Worm (Caenorhabditis elegans) whole organism, L1 larva: Measurements from ENCODE around the gene C34C12.7.

ENCODE experiments used
- C16A3.4 ChIP-seq: fragments of 150-350 bp; optimal IDR thresholded peaks from 2 replicates; lab custom pipeline; 2014; ENCODE audit warnings: missing biosample characterization, missing genetic modification characterization
- F16B12.6 ChIP-seq: fragments of 150-350 bp; optimal IDR thresholded peaks from 2 replicates; lab custom pipeline; 2014; ENCODE audit warnings: missing biosample characterization, missing genetic modification characterization
- aha-1 ChIP-seq: fragments of 150-350 bp; optimal IDR thresholded peaks from 2 replicates; lab custom pipeline; 2014; ENCODE audit warnings: missing biosample characterization, missing genetic modification characterization
- aly-2 ChIP-seq: fragments of 150-350 bp; optimal IDR thresholded peaks from 2 replicates; lab custom pipeline; 2014; ENCODE audit warnings: missing biosample characterization, missing genetic modification characterization
- blmp-1 ChIP-seq: fragments of 150-350 bp; optimal IDR thresholded peaks from 2 replicates; lab custom pipeline; 2014; ENCODE audit warnings: missing biosample characterization, missing genetic modification characterization
- dsc-1 ChIP-seq: sonication (generic microtip); optimal IDR thresholded peaks from 2 replicates; lab custom pipeline; 2016; ENCODE audit warnings: mild to moderate bottlenecking, missing genetic modification characterization, missing compliant biosample characterization
- efl-1 ChIP-seq, 4 experiments: fragments of 150-350 bp; optimal IDR thresholded peaks in 3 of 4; peaks in 1 of 4; 1 replicate in 1 of 4; 2 replicates in 3 of 4; lab custom pipeline; 2014; ENCODE audit warnings: missing biosample characterization in 2 of 4, missing genetic modification characterization in 2 of 4, missing genetic modification reagents in 2 of 4
- efl-3 ChIP-seq: fragments of 200-800 bp; sonication (Bioruptor generic); optimal IDR thresholded peaks from 2 replicates; lab custom pipeline; 2018; ENCODE audit warnings: mild to moderate bottlenecking, missing genetic modification characterization, missing compliant biosample characterization
- egl-13 ChIP-seq: sonication (generic microtip); optimal IDR thresholded peaks from 2 replicates; lab custom pipeline; 2016; ENCODE audit warnings: missing genotype, missing genetic modification reagents, missing genetic modification characterization, missing compliant biosample characterization
- egl-27 ChIP-seq, 2 experiments: fragments of 150-350 bp in 1 of 2; sonication (generic microtip); optimal IDR thresholded peaks; 3 replicates each; lab custom pipeline; 2017 to 2018; ENCODE audit warnings: missing biosample characterization in 2 of 2, missing genetic modification characterization in 2 of 2, missing genetic modification reagents in 2 of 2
- elt-3 ChIP-seq, 6 experiments: fragments of 150-350 bp in 1 of 6; sonication (generic microtip); optimal IDR thresholded peaks; 2 replicates each; lab custom pipeline; 2017 to 2018; ENCODE audit warnings: missing biosample characterization in 6 of 6, missing genetic modification characterization in 6 of 6, inconsistent platforms in 1 of 6
- fkh-4 ChIP-seq: sonication (generic microtip); optimal IDR thresholded peaks from 2 replicates; lab custom pipeline; 2016; ENCODE audit warnings: missing compliant biosample characterization, missing genetic modification characterization, borderline replicate concordance
- fkh-8 ChIP-seq: sonication (generic microtip); optimal IDR thresholded peaks from 2 replicates; lab custom pipeline; 2016; ENCODE audit warnings: mild to moderate bottlenecking, missing genetic modification characterization, missing compliant biosample characterization
- lin-14 ChIP-seq: fragments of 200-800 bp; sonication (Bioruptor generic); optimal IDR thresholded peaks from 2 replicates; lab custom pipeline; 2018; ENCODE audit warnings: mild to moderate bottlenecking, missing genetic modification characterization, moderate library complexity, missing compliant biosample characterization
- mdl-1 ChIP-seq, 2 experiments: fragments of 150-350 bp; optimal IDR thresholded peaks; 2 replicates each; lab custom pipeline; 2014 to 2017; ENCODE audit warnings: missing biosample characterization in 2 of 2, missing genetic modification characterization in 2 of 2, inconsistent platforms in 1 of 2
- mep-1 ChIP-seq: fragments of 150-350 bp; optimal IDR thresholded peaks from 2 replicates; lab custom pipeline; 2014; ENCODE audit warnings: missing biosample characterization, missing genetic modification characterization
- nhr-19 ChIP-seq: fragments of 200-800 bp; sonication (Bioruptor generic); conservative IDR thresholded peaks from 2 replicates; pipeline ENCODE4 v1.3.6; 2022; ENCODE audit warnings: missing genetic modification characterization, missing compliant biosample characterization
- nhr-20 ChIP-seq: sonication (generic microtip); optimal IDR thresholded peaks from 2 replicates; lab custom pipeline; 2016; ENCODE audit warnings: mild to moderate bottlenecking, missing genetic modification characterization, missing compliant biosample characterization
- nhr-77 ChIP-seq: fragments of 150-350 bp; optimal IDR thresholded peaks from 2 replicates; lab custom pipeline; 2014; ENCODE audit warnings: missing biosample characterization, missing genetic modification characterization
- nhr-85 ChIP-seq: sonication (generic microtip); peaks from one replicate; lab custom pipeline; 2016; ENCODE audit warnings: missing genetic modification characterization, inconsistent platforms, missing compliant biosample characterization
- nhr-90 ChIP-seq: sonication (generic microtip); optimal IDR thresholded peaks from 2 replicates; lab custom pipeline; 2016; ENCODE audit warnings: mild to moderate bottlenecking, missing genetic modification characterization, missing compliant biosample characterization; ENCODE audit not compliant: poor library complexity
- rnt-1 ChIP-seq: sonication (generic microtip); optimal IDR thresholded peaks from 2 replicates; lab custom pipeline; 2016; ENCODE audit warnings: mild to moderate bottlenecking, missing genetic modification characterization, moderate library complexity, missing compliant biosample characterization
- skn-1 ChIP-seq: fragments of 150-350 bp; optimal IDR thresholded peaks from 2 replicates; lab custom pipeline; 2014; ENCODE audit warnings: missing biosample characterization, missing genetic modification characterization
- snu-23 ChIP-seq: sonication (generic microtip); optimal IDR thresholded peaks from 2 replicates; lab custom pipeline; 2016; ENCODE audit warnings: missing genetic modification characterization, missing compliant biosample characterization
- sox-4 ChIP-seq: sonication (generic microtip); optimal IDR thresholded peaks from 2 replicates; lab custom pipeline; 2016; ENCODE audit warnings: missing genetic modification characterization, missing compliant biosample characterization
- sup-37 ChIP-seq: fragments of 200-800 bp; sonication (Bioruptor generic); optimal IDR thresholded peaks from 2 replicates; lab custom pipeline; 2018; ENCODE audit warnings: mild to moderate bottlenecking, missing genetic modification characterization, missing compliant biosample characterization
- tbx-2 ChIP-seq: sonication (generic microtip); optimal IDR thresholded peaks from 2 replicates; lab custom pipeline; 2016; ENCODE audit warnings: missing genetic modification characterization, missing compliant biosample characterization
- tlp-1 ChIP-seq: fragments of 150-350 bp; optimal IDR thresholded peaks from 2 replicates; lab custom pipeline; 2014; ENCODE audit warnings: missing biosample characterization, missing genetic modification characterization
- unc-130 ChIP-seq: fragments of 150-350 bp; optimal IDR thresholded peaks from 2 replicates; lab custom pipeline; 2017; ENCODE audit warnings: missing biosample characterization, missing genetic modification characterization, inconsistent platforms
- unc-30 ChIP-seq: sonication (generic microtip); optimal IDR thresholded peaks from 2 replicates; lab custom pipeline; 2017; ENCODE audit warnings: missing biosample characterization, missing genetic modification characterization
- unc-86 ChIP-seq: sonication (generic microtip); optimal IDR thresholded peaks from 2 replicates; lab custom pipeline; 2016; ENCODE audit warnings: missing genetic modification characterization, missing compliant biosample characterization
- vab-15 ChIP-seq: sonication (generic microtip); optimal IDR thresholded peaks from 2 replicates; lab custom pipeline; 2017; ENCODE audit warnings: missing genotype, mild to moderate bottlenecking, missing genetic modification characterization, missing compliant biosample characterization
- xbp-1 ChIP-seq: sonication (generic microtip); optimal IDR thresholded peaks from 2 replicates; lab custom pipeline; 2016; ENCODE audit warnings: missing genetic modification characterization, missing compliant biosample characterization
- zip-4 ChIP-seq: fragments of 200-800 bp; sonication (Bioruptor generic); optimal IDR thresholded peaks from 2 replicates; lab custom pipeline; 2018; ENCODE audit warnings: mild to moderate bottlenecking, missing genetic modification characterization, moderate library complexity, missing compliant biosample characterization

Gene C34C12.7

DNA sequence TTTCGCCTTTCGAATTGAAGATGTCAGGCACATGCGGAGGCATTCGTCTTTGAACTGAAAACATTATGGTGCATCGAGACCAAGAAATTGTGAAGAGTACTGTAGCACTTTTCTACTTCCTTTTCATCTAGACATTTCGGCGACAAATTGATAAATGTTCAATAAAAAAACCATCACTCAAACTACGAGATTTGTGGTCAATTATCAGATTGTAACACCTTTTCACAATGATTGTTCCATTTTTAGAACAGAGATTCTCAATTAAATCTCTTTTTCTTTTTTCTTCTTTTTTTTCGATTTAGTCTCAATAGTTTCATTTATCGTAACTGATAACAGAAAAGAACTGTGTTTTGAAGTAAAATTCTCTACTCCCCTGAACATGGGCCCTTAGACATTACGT, 2.1 kb downstream of the C34C12.7 start (continued):
- TF ChIP-seq egl-27 (tag; optimal IDR thresholded peaks at IDR 0.05; lab: Kevin White, UChicago) = no peak
- TF ChIP-seq, all 84 proteins: peak for 0

DNA sequence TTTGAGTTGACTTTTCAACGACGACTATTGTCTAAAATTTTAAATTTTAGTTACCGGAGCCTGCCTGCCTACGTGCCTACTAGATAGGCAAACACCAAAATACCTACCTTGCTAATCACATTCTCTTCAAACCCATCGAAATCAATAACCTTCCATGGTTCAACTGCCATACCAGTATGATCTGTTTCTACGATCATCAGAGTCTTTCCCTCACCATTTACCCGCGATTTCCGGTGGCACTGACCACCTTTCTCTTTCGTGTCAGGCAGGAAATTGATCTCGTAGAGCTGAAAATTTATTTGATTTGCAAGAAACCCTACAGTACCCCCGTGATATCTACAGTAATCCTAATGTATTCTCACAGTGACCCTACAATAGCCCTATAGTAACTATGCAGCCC, 3.1 kb downstream of the C34C12.7 start:
- TF ChIP-seq F16B12.6 = no peak
- TF ChIP-seq sox-4 (tag; lab: Kevin White, UChicago) = no peak
- no peak for TF ChIP-seq efl-1 (optimal IDR thresholded peaks at IDR 0.05; lab: Kevin White, UChicago)
- TF ChIP-seq efl-1 (GFP tag; optimal IDR thresholded peaks at IDR 0.05 in 1 of 2; lab: Kevin White, UChicago) = peak in 1 of 2 experiments; percentile 2
- TF ChIP-seq nhr-85 (tag; lab: Kevin White, UChicago) = peak; percentile 61
- no peak for TF ChIP-seq fkh-8 (tag; lab: Kevin White, UChicago)
- no peak for TF ChIP-seq efl-3 (GFP tag; lab: Kevin White, UChicago)
- no peak for TF ChIP-seq nhr-77 (tag; lab: Kevin White, UChicago)
- TF ChIP-seq fkh-4 (tag; lab: Kevin White, UChicago) = no peak
- no peak for TF ChIP-seq vab-15 (tag; lab: Kevin White, UChicago)
- TF ChIP-seq unc-130 = no peak
- TF ChIP-seq egl-13 (tag; lab: Kevin White, UChicago) = no peak
- no peak for TF ChIP-seq zip-4 (GFP tag; lab: Kevin White, UChicago)
- no peak for TF ChIP-seq aly-2 (tag; lab: Kevin White, UChicago)
- no peak for TF ChIP-seq unc-86 (tag; lab: Kevin White, UChicago)
- no peak for TF ChIP-seq tlp-1 (tag; lab: Kevin White, UChicago)

DNA sequence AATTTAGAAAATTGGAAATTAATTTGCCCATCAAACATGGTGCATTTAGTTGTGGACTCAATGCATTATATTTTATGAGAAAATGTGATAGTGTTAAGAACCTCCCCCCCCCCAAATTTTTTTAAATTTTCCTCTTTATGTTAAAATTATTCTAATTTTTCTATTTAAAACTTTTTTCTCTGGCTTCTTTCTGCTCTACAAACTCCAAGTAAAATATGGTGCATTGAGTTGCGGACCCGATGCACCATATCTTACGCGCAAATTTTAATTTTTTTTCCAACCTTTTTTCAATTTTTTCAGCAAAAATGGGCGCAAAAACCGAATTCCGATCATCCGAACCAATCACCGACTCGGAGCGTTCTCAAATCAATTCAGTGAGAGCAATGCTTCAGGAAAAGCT, 5.8 kb downstream of the C34C12.7 start, which contains the start of gene C34C12.6:
C34C12.6 (plus strand) TSS at position 301 of the 400 bp plus-strand sequence.
- TF ChIP-seq nhr-85 (tag; lab: Kevin White, UChicago) (peak; percentile 46), nhr-19 (no peak), aha-1 (tag; lab: Kevin White, UChicago) (no peak)

DNA sequence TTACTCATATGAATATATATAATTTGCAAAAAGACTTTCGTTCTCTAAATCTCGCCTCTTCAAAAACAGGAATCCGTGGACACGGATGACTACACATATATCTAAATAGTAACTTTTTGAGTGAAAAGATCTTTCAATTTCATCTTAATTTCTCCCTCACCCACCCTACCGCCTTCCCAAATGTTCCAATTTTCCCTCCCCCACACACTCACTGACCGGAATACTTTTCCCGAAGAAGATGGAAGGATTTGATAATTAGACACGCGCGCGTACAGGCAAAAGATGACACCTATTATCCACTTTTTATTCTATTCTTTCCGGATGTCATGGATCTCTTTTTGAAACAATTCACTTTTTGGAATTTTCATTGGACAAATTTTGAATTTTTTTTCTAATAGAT, 7.2 kb downstream of the C34C12.7 start:
- TF ChIP-seq mep-1 (tag; lab: Kevin White, UChicago) = peak; percentile 6
- no peak for TF ChIP-seq mdl-1 (tag; optimal IDR thresholded peaks at IDR 0.05; lab: Kevin White, UChicago)
- TF ChIP-seq blmp-1 (tag; lab: Kevin White, UChicago) = peak; percentile 96
- TF ChIP-seq, all 84 proteins: peak for 2

DNA sequence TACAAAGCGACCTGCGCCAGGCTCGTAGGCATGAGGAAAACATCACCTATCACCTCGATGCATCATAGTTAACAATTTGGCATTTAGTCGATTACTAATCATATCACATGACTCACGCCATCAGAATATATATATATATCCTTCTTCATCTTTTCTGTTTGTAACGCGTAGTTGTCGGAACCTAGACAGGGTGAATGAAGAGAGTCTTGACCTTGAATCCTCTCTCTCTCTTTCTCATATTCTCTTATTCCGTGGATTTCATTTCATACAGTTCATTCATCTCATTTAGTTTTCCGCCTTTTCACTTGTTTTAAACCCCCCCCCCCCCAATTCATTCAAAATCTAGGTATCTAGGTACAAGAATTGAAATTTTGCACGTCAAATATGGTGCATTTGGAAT, 7.9 kb downstream of the C34C12.7 start:
- TF ChIP-seq nhr-85 (tag; lab: Kevin White, UChicago) (peak; percentile 63), nhr-90 (tag; lab: Kevin White, UChicago) (peak; percentile 47), unc-130 (peak; percentile 1), lin-14 (peak; percentile 60), mep-1 (tag; lab: Kevin White, UChicago) (peak; percentile 54), dsc-1 (tag; lab: Kevin White, UChicago) (no peak), nhr-20 (peak; percentile 13), unc-86 (tag; lab: Kevin White, UChicago) (no peak), blmp-1 (tag; lab: Kevin White, UChicago) (peak; percentile 89), snu-23 (peak; percentile 16), elt-3 (tag; optimal IDR thresholded peaks at IDR 0.05; lab: Kevin White, UChicago) (peak in 1 of 6 experiments; percentile 46), tbx-2 (tag; lab: Kevin White, UChicago) (no peak)

DNA sequence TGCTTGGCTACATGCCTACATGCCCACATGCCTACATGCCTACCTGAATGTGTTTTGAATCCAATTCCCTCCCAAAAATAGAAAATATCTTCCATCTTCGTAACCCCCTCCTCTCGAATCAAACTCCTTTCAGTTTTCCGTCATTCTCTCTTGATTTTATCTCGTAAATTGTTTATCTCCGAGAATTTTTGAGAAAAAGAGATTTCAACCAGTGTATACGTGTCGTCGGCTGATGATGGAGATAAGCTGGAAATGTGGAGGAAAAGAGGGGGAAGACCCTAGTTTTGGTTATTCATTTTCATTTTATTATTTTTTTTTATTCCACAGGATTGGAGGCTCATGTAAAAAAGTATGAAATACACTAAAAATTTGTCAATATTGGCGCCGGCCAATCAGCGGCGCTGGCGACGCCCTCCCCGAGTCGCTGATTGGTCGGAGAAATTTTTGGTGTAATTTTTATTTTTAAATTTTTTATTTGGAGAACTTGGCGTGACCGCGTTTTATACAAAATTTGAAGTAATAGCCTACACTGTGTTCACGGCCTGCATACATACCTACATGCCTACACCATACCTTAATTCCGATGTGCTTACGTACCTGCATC, 9.2 kb downstream of the C34C12.7 start:
- TF ChIP-seq lin-14 = peak; percentile 26
- TF ChIP-seq xbp-1 (tag; lab: Kevin White, UChicago) = no peak
- peak; percentile 31 for TF ChIP-seq nhr-85 (tag; lab: Kevin White, UChicago)
- no peak for TF ChIP-seq unc-30 (tag; lab: Kevin White, UChicago)
- TF ChIP-seq elt-3 (tag; optimal IDR thresholded peaks at IDR 0.05; lab: Kevin White, UChicago) = no peak
- TF ChIP-seq C16A3.4 = no peak
- no peak for TF ChIP-seq vab-15 (tag; lab: Kevin White, UChicago)
- peak; percentile 50 for TF ChIP-seq blmp-1 (tag; lab: Kevin White, UChicago)
- TF ChIP-seq sup-37 (GFP tag; lab: Kevin White, UChicago) = no peak
- TF ChIP-seq skn-1 (tag; lab: Kevin White, UChicago) = no peak
- TF ChIP-seq rnt-1 (tag; lab: Kevin White, UChicago) = peak; percentile 0
- TF ChIP-seq mdl-1 (tag; optimal IDR thresholded peaks at IDR 0.05; lab: Kevin White, UChicago) = no peak
